Worm (Caenorhabditis elegans): ENCODE results near the gene gst-23.

The gst-23 gene

ce11 chrV:3266189-3266588 lies 23.1 kb downstream of the gst-23 start, which contains the start of gene T28A11.17:
TSS of gene T28A11.17 (minus strand) at chrV:3266289.
- no peak for TF ChIP-seq blmp-1 (tag; optimal IDR thresholded peaks at IDR 0.05; ENCODE audit: insufficient read depth)

- TF ChIP-seq lin-39 (tag; optimal IDR thresholded peaks at IDR 0.05) (no peak), ztf-1 (GFP tag; conservative IDR thresholded peaks at IDR 0.05) (no peak), unc-55 (GFP tag; optimal IDR thresholded peaks at IDR 0.05) (no peak), mab-5 (tag; optimal IDR thresholded peaks at IDR 0.05) (no peak), aly-2 (tag; optimal IDR thresholded peaks at IDR 0.05) (no peak), lin-11 (tag; optimal IDR thresholded peaks at IDR 0.05) (no peak), nhr-10 (tag; optimal IDR thresholded peaks at IDR 0.05) (no peak), elt-1 (tag; optimal IDR thresholded peaks at IDR 0.05) (no peak), crh-2 (tag; optimal IDR thresholded peaks at IDR 0.05) (no peak), nhr-23 (tag; optimal IDR thresholded peaks at IDR 0.05) (no peak), ZK546.5 (tag; optimal IDR thresholded peaks at IDR 0.05) (no peak), dmd-4 (tag; optimal IDR thresholded peaks at IDR 0.05) (no peak), skn-1 (tag; optimal IDR thresholded peaks at IDR 0.05) (no peak), nhr-21 (tag; optimal IDR thresholded peaks at IDR 0.05) (no peak), elt-3 (tag; optimal IDR thresholded peaks at IDR 0.05) (no peak), zag-1 (tag; optimal IDR thresholded peaks at IDR 0.05) (no peak), lin-13 (GFP tag; optimal IDR thresholded peaks at IDR 0.05) (no peak), unc-62 (GFP tag; optimal IDR thresholded peaks at IDR 0.05) (no peak), nhr-11 (tag; optimal IDR thresholded peaks at IDR 0.05) (no peak), peb-1 (tag; optimal IDR thresholded peaks at IDR 0.05) (no peak)
These were observed 24.9 kb downstream of the gst-23 start, which contains the start of gene T28A11.18 for ce11 chrV:3267950-3268349. TSS of gene T28A11.18 (minus strand) at chrV:3268050.

- TF ChIP-seq sma-9 (GFP tag; optimal IDR thresholded peaks at IDR 0.05) (peak; percentile 33), sma-9 (tag; optimal IDR thresholded peaks at IDR 0.05) (no peak), nhr-23 (tag; optimal IDR thresholded peaks at IDR 0.05) (no peak)
These were observed 26.3 kb downstream of the gst-23 start, which contains the start of gene T28A11.19 for ce11 chrV:3269407-3269806. TSS of gene T28A11.19 (minus strand) at chrV:3269514.

ce11 chrV:3273156-3273555 lies 30.1 kb downstream of the gst-23 start, which contains the start of gene T28A11.20:
TSS of gene T28A11.20 (minus strand) at chrV:3273256.
- no peak for TF ChIP-seq ceh-16 (tag; optimal IDR thresholded peaks at IDR 0.05)

ce11 chrV:3273577-3274100 lies 30.6 kb downstream of the gst-23 start, which contains the start of gene T28A11.4:
TSS of gene T28A11.4 (plus strand) at chrV:3274050.
- TF ChIP-seq skn-1 (tag; optimal IDR thresholded peaks at IDR 0.05), result no peak
- no peak for TF ChIP-seq ceh-82 (tag; optimal IDR thresholded peaks at IDR 0.05)
- no peak for TF ChIP-seq lsy-2 (tag; optimal IDR thresholded peaks at IDR 0.05)

- TF ChIP-seq R02D3.7 (tag; optimal IDR thresholded peaks at IDR 0.05) (no peak), alr-1 (tag; optimal IDR thresholded peaks at IDR 0.05) (no peak), nhr-21 (tag; optimal IDR thresholded peaks at IDR 0.05) (no peak), crh-2 (tag; optimal IDR thresholded peaks at IDR 0.05) (no peak), lsy-2 (tag; optimal IDR thresholded peaks at IDR 0.05) (no peak), peb-1 (tag; optimal IDR thresholded peaks at IDR 0.05) (no peak), ztf-1 (GFP tag; conservative IDR thresholded peaks at IDR 0.05) (no peak), ZK546.5 (tag; optimal IDR thresholded peaks at IDR 0.05) (no peak), dmd-4 (tag; optimal IDR thresholded peaks at IDR 0.05) (no peak), skn-1 (tag; optimal IDR thresholded peaks at IDR 0.05) (no peak), nhr-129 (tag; optimal IDR thresholded peaks at IDR 0.05) (no peak)
These were observed 31.9 kb downstream of the gst-23 start, which contains the start of gene T28A11.3 for ce11 chrV:3275033-3275432. TSS of gene T28A11.3 (plus strand) at chrV:3275333.

ce11 chrV:3276184-3276583 lies 33.1 kb downstream of the gst-23 start:
- TF ChIP-seq nhr-237 (tag; optimal IDR thresholded peaks at IDR 0.05) (no peak), F13H6.1 (tag; optimal IDR thresholded peaks at IDR 0.05) (peak; percentile 80), sem-4 (tag; optimal IDR thresholded peaks at IDR 0.05) (peak; percentile 4), blmp-1 (tag; optimal IDR thresholded peaks at IDR 0.05; ENCODE audit: insufficient read depth) (no peak), sma-9 (GFP tag; optimal IDR thresholded peaks at IDR 0.05) (peak; percentile 92), sma-9 (tag; optimal IDR thresholded peaks at IDR 0.05) (no peak), lin-13 (GFP tag; optimal IDR thresholded peaks at IDR 0.05) (no peak)
